Worm (Caenorhabditis elegans): ENCODE data around the gene E02A10.3.

DNA sequence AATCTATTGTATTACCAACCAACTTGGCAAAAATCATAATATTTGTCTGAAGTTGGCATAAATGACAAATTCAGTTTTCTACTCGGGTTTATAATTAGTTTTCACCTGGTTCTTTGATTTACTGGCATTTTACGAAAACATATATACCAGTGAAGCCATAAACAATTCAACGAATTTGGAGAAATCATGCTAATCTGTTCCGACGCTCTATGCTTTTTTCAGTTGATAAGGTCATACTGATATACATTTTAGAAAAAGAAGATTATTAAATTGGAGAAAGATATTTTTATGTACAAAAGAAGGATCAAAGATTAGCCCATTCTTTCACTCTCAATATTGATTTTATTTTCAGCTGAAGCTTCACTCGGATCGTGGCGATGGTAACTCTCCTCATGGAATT lies 7.4 kb downstream of the E02A10.3 start:
- no peak for TF ChIP-seq nhr-76 (tag; optimal IDR thresholded peaks at IDR 0.05)
- no peak for TF ChIP-seq rnt-1 (tag; optimal IDR thresholded peaks at IDR 0.05)
- no peak for TF ChIP-seq alr-1 (tag; optimal IDR thresholded peaks at IDR 0.05; ENCODE audit: borderline replicate concordance)
- TF ChIP-seq ceh-82 (tag; optimal IDR thresholded peaks at IDR 0.05), result no peak
- TF ChIP-seq nhr-11 (tag; optimal IDR thresholded peaks at IDR 0.05), result no peak
- TF ChIP-seq snpc-4 (tag; optimal IDR thresholded peaks at IDR 0.05), result no peak
- no peak for TF ChIP-seq aha-1 (tag; optimal IDR thresholded peaks at IDR 0.05)
